Worm (Caenorhabditis elegans) whole organism, L2 larva: ENCODE measurements around the gene B0228.1.

ENCODE experiments used
- C34F6.9 ChIP-seq: fragments of 150-350 bp; optimal IDR thresholded peaks from 2 replicates; lab custom pipeline; 2014; ENCODE audit warnings: missing biosample characterization, missing genetic modification characterization
- F13H6.1 ChIP-seq: sonication (generic microtip); optimal IDR thresholded peaks from 2 replicates; lab custom pipeline; 2016; ENCODE audit warnings: missing genetic modification characterization, missing compliant biosample characterization
- R02D3.7 ChIP-seq: fragments of 150-350 bp; optimal IDR thresholded peaks from 2 replicates; lab custom pipeline; 2014; ENCODE audit warnings: missing biosample characterization, missing genetic modification characterization
- ZK546.5 ChIP-seq: sonication (generic microtip); optimal IDR thresholded peaks from 2 replicates; lab custom pipeline; 2017; ENCODE audit warnings: missing biosample characterization, missing genetic modification characterization
- alr-1 ChIP-seq: fragments of 150-350 bp; optimal IDR thresholded peaks from 2 replicates; lab custom pipeline; 2014; ENCODE audit warnings: missing biosample characterization, missing genetic modification characterization
- ama-1 ChIP-seq: fragments of 150-350 bp; optimal IDR thresholded peaks from 2 replicates; lab custom pipeline; 2018; ENCODE audit warnings: inconsistent platforms
- ceh-82 ChIP-seq: fragments of 150-350 bp; optimal IDR thresholded peaks from 2 replicates; lab custom pipeline; 2014; ENCODE audit warnings: missing biosample characterization, missing genetic modification characterization
- crh-2 ChIP-seq: sonication (generic microtip); optimal IDR thresholded peaks from 2 replicates; lab custom pipeline; 2017; ENCODE audit warnings: missing biosample characterization, missing genetic modification characterization
- dmd-4 ChIP-seq: sonication (generic microtip); optimal IDR thresholded peaks from 2 replicates; lab custom pipeline; 2017; ENCODE audit warnings: missing biosample characterization, missing genetic modification characterization
- elt-1 ChIP-seq: fragments of 150-350 bp; optimal IDR thresholded peaks from 2 replicates; lab custom pipeline; 2014; ENCODE audit warnings: missing biosample characterization, missing genetic modification characterization
- elt-3 ChIP-seq: sonication (generic microtip); optimal IDR thresholded peaks from 2 replicates; lab custom pipeline; 2017; ENCODE audit warnings: missing biosample characterization, missing genetic modification characterization
- fos-1 ChIP-seq: fragments of 150-350 bp; optimal IDR thresholded peaks from 2 replicates; lab custom pipeline; 2014; ENCODE audit warnings: missing biosample characterization, missing genetic modification characterization
- lin-11 ChIP-seq: fragments of 150-350 bp; sonication (generic microtip); optimal IDR thresholded peaks from 2 replicates; lab custom pipeline; 2014; ENCODE audit warnings: missing biosample characterization, missing genetic modification characterization, inconsistent platforms, mixed read lengths
- lin-39 ChIP-seq: fragments of 150-350 bp; optimal IDR thresholded peaks from 2 replicates; lab custom pipeline; 2014; ENCODE audit warnings: missing biosample characterization, missing genetic modification reagents, missing genetic modification characterization
- lsy-2 ChIP-seq, 2 experiments: fragments of 150-350 bp in 1 of 2; sonication (generic microtip) in 1 of 2; optimal IDR thresholded peaks; 2 replicates each; lab custom pipeline; 2014 to 2017; ENCODE audit warnings: missing biosample characterization in 2 of 2, missing genetic modification characterization in 2 of 2
- mbf-1 ChIP-seq: sonication (generic microtip); optimal IDR thresholded peaks from 2 replicates; lab custom pipeline; 2017; ENCODE audit warnings: missing biosample characterization, missing genetic modification characterization
- mdl-1 ChIP-seq, 2 experiments: fragments of 150-350 bp in 1 of 2; sonication (generic microtip) in 1 of 2; optimal IDR thresholded peaks; 2 replicates each; lab custom pipeline; 2017; ENCODE audit warnings: missing biosample characterization in 2 of 2, missing genetic modification characterization in 2 of 2
- nhr-11 ChIP-seq: fragments of 150-350 bp; optimal IDR thresholded peaks from 2 replicates; lab custom pipeline; 2014; ENCODE audit warnings: missing biosample characterization, missing genetic modification characterization
- nhr-12 ChIP-seq: fragments of 150-350 bp; optimal IDR thresholded peaks from 2 replicates; lab custom pipeline; 2014; ENCODE audit warnings: missing biosample characterization, missing genetic modification characterization
- nhr-129 ChIP-seq: fragments of 150-350 bp; optimal IDR thresholded peaks from 2 replicates; lab custom pipeline; 2014; ENCODE audit warnings: missing biosample characterization, missing genetic modification characterization
- nhr-21 ChIP-seq: fragments of 150-350 bp; optimal IDR thresholded peaks from 2 replicates; lab custom pipeline; 2014; ENCODE audit warnings: missing biosample characterization, missing genetic modification characterization
- nhr-23 ChIP-seq: fragments of 150-350 bp; optimal IDR thresholded peaks from 2 replicates; lab custom pipeline; 2014; ENCODE audit warnings: missing biosample characterization, missing genetic modification reagents, missing genetic modification characterization
- nhr-25 ChIP-seq: fragments of 150-350 bp; sonication (generic microtip); optimal IDR thresholded peaks from 3 replicates; lab custom pipeline; 2014; ENCODE audit warnings: missing biosample characterization, missing genetic modification characterization
- nhr-6 ChIP-seq: fragments of 150-350 bp; optimal IDR thresholded peaks from 2 replicates; lab custom pipeline; 2014; ENCODE audit warnings: missing biosample characterization, missing genetic modification characterization
- nhr-77 ChIP-seq: fragments of 150-350 bp; optimal IDR thresholded peaks from 2 replicates; lab custom pipeline; 2014; ENCODE audit warnings: missing biosample characterization, missing genetic modification characterization
- peb-1 ChIP-seq: fragments of 150-350 bp; optimal IDR thresholded peaks from 2 replicates; lab custom pipeline; 2014; ENCODE audit warnings: missing biosample characterization, missing genetic modification characterization
- sem-4 ChIP-seq: fragments of 150-350 bp; optimal IDR thresholded peaks from 2 replicates; lab custom pipeline; 2014; ENCODE audit warnings: missing biosample characterization, missing genetic modification reagents, missing genetic modification characterization
- sma-9 ChIP-seq, 2 experiments: fragments of 150-350 bp in 1 of 2; sonication (generic microtip) in 1 of 2; optimal IDR thresholded peaks; 2 replicates each; lab custom pipeline; 2014 to 2016; ENCODE audit warnings: missing genetic modification characterization in 2 of 2, mild to moderate bottlenecking in 1 of 2, missing biosample characterization in 1 of 2, missing compliant biosample characterization in 1 of 2, missing genetic modification reagents in 1 of 2, moderate library complexity in 1 of 2
- unc-39 ChIP-seq: fragments of 150-350 bp; optimal IDR thresholded peaks from 2 replicates; lab custom pipeline; 2014; ENCODE audit warnings: missing biosample characterization, missing genetic modification characterization
- unc-55 ChIP-seq: fragments of 150-350 bp; sonication (generic microtip); optimal IDR thresholded peaks from 3 replicates; lab custom pipeline; 2014; ENCODE audit warnings: missing biosample characterization, missing genetic modification reagents, missing genetic modification characterization
- unc-62 ChIP-seq: fragments of 150-350 bp; optimal IDR thresholded peaks from 2 replicates; lab custom pipeline; 2014; ENCODE audit warnings: missing biosample characterization, missing genetic modification reagents, missing genetic modification characterization
- zag-1 ChIP-seq: fragments of 150-350 bp; optimal IDR thresholded peaks from 2 replicates; lab custom pipeline; 2014; ENCODE audit warnings: missing biosample characterization, missing genetic modification characterization
- ztf-11 ChIP-seq: sonication (generic microtip); optimal IDR thresholded peaks from 2 replicates; lab custom pipeline; 2017; ENCODE audit warnings: missing biosample characterization, missing genetic modification characterization
- ztf-4 ChIP-seq: fragments of 150-350 bp; optimal IDR thresholded peaks from 2 replicates; lab custom pipeline; 2014; ENCODE audit warnings: missing biosample characterization, missing genetic modification characterization

B0228.1 gene

ce11 chrII:7720479-7720878, 34.7 kb upstream of the B0228.1 start:
- TF ChIP-seq sem-4, result no peak
- TF ChIP-seq elt-1 (tag; lab: Kevin White, UChicago), result no peak
- peak; percentile 29 for TF ChIP-seq nhr-129 (tag; lab: Kevin White, UChicago)

- TF ChIP-seq R02D3.7 (tag; lab: Kevin White, UChicago) (no peak), F13H6.1 (tag; lab: Kevin White, UChicago) (peak; percentile 77), ZK546.5 (tag; lab: Kevin White, UChicago) (no peak), nhr-129 (tag; lab: Kevin White, UChicago) (peak; percentile 62), unc-55 (GFP tag; lab: Kevin White, UChicago) (no peak), nhr-25 (tag; lab: Kevin White, UChicago) (no peak), sma-9 (GFP tag; optimal IDR thresholded peaks at IDR 0.05; lab: Kevin White, UChicago) (peak; percentile 0), sma-9 (tag; optimal IDR thresholded peaks at IDR 0.05; lab: Kevin White, UChicago) (no peak), dmd-4 (tag; lab: Kevin White, UChicago) (no peak), C34F6.9 (tag; lab: Kevin White, UChicago) (peak; percentile 10), ama-1 (lab: Kevin White, UChicago) (no peak), mbf-1 (tag; lab: Kevin White, UChicago) (no peak)
These were observed 32.4 kb upstream of the B0228.1 start for ce11 chrII:7722784-7723183.

DNA sequence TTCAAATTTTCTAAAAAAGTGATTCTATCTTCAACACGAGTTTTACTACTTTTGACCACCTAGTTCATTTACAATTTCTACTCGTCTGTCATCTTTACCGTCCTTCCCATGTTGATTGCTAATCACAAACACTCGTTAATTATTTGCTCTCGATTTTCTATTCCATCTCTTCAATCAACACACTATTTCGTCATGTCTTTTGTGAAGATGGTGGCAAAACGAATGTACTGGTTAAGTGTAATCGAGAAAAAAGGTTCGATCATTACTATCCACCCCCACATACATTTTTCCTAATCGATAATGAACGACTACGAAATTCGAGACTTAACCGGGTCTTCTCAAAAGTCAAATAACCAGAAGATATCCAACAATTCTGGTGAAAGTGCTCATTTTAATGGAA, 30.5 kb upstream of the B0228.1 start, which contains the start of gene cpna-2:
cpna-2 (plus strand) TSS at position 301 of the 400 bp plus-strand sequence.
- TF ChIP-seq elt-1 (tag; lab: Kevin White, UChicago), result no peak
- TF ChIP-seq fos-1, result no peak
- no peak for TF ChIP-seq unc-39
- TF ChIP-seq nhr-23 (tag; lab: Kevin White, UChicago), result no peak
- TF ChIP-seq zag-1 (tag; lab: Kevin White, UChicago), result no peak
- TF ChIP-seq nhr-11, result no peak

DNA sequence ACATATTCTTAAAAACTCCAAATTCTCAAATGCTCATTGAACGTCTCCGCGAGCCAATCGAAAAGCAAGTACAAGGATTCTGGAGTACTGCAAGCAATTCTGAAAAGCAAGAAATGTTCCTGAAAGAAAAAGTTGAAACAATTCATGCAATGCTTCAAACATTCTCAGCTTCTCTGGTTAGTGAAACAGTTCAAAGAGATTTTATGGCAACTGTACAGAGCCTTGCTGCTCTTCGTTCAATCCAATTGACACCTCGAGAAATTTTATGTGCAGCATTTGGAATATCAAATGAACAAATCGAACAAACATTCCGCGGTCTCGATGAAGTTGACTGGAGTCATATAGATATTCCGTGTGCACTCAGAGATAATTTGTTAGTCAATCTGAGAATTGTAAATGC, 18.4 kb upstream of the B0228.1 start:
- no peak for TF ChIP-seq unc-62
- TF ChIP-seq crh-2, result no peak
- no peak for TF ChIP-seq nhr-11
- TF ChIP-seq sem-4, result no peak
- TF ChIP-seq unc-39, result no peak
- TF ChIP-seq sma-9 (GFP tag; optimal IDR thresholded peaks at IDR 0.05; lab: Kevin White, UChicago), result no peak
- TF ChIP-seq sma-9 (tag; optimal IDR thresholded peaks at IDR 0.05; lab: Kevin White, UChicago), result no peak
- TF ChIP-seq F13H6.1 (tag; lab: Kevin White, UChicago), result no peak
- TF ChIP-seq ZK546.5 (tag; lab: Kevin White, UChicago), result no peak
- TF ChIP-seq alr-1 (tag; lab: Kevin White, UChicago), result no peak
- TF ChIP-seq unc-55 (GFP tag; lab: Kevin White, UChicago), result no peak
- TF ChIP-seq ceh-82 (tag; lab: Kevin White, UChicago), result no peak
- no peak for TF ChIP-seq nhr-6 (tag; lab: Kevin White, UChicago)
- no peak for TF ChIP-seq nhr-21
- TF ChIP-seq fos-1, result no peak
- no peak for TF ChIP-seq C34F6.9 (tag; lab: Kevin White, UChicago)
- TF ChIP-seq lin-11, result no peak
- no peak for TF ChIP-seq R02D3.7 (tag; lab: Kevin White, UChicago)

DNA sequence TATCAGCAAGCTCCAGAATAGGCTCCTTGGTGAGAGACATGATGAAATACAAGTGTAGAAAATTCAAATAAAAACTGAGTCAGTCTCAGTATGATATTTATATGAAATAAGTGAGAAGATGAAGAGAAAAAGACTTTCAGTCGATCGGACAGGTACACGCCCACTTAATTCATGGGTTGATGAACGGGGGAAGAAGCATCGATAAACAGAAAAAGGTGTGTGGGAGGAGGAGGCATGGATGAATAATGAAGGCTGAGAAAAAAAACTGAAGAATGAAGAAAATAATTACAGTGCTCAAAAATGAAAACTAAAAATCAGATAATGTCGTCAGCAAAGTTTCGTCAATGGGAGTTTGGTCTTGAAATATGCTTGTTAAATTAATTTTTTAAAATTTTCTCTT, 1.6 kb upstream of the B0228.1 start, which contains the start of gene trx-1:
trx-1 (minus strand) TSS at position 101 of the 400 bp plus-strand sequence.
- TF ChIP-seq fos-1, result no peak
- no peak for TF ChIP-seq mdl-1 (tag; optimal IDR thresholded peaks at IDR 0.05; lab: Kevin White, UChicago)
- no peak for TF ChIP-seq nhr-23 (tag; lab: Kevin White, UChicago)
- no peak for TF ChIP-seq nhr-11
- TF ChIP-seq ceh-82 (tag; lab: Kevin White, UChicago), result no peak
- no peak for TF ChIP-seq lin-39 (tag; lab: Kevin White, UChicago)
- TF ChIP-seq ztf-11, result no peak
- no peak for TF ChIP-seq nhr-77
- no peak for TF ChIP-seq lsy-2 (tag; optimal IDR thresholded peaks at IDR 0.05; lab: Kevin White, UChicago)
- TF ChIP-seq F13H6.1 (tag; lab: Kevin White, UChicago), result no peak
- TF ChIP-seq nhr-12 (tag; lab: Kevin White, UChicago), result no peak
- TF ChIP-seq alr-1 (tag; lab: Kevin White, UChicago), result no peak
- TF ChIP-seq ztf-4 (tag; lab: Kevin White, UChicago), result no peak
- TF ChIP-seq ZK546.5 (tag; lab: Kevin White, UChicago), result no peak
- TF ChIP-seq dmd-4 (tag; lab: Kevin White, UChicago), result no peak
- TF ChIP-seq elt-3 (tag; lab: Kevin White, UChicago), result no peak
- no peak for TF ChIP-seq peb-1 (tag; lab: Kevin White, UChicago)
- no peak for TF ChIP-seq R02D3.7 (tag; lab: Kevin White, UChicago)
- TF ChIP-seq unc-39, result no peak
- TF ChIP-seq, all 48 proteins: peak for 0
